Worm (Caenorhabditis elegans): Measurements from ENCODE around the gene rcq-5.

DNA sequence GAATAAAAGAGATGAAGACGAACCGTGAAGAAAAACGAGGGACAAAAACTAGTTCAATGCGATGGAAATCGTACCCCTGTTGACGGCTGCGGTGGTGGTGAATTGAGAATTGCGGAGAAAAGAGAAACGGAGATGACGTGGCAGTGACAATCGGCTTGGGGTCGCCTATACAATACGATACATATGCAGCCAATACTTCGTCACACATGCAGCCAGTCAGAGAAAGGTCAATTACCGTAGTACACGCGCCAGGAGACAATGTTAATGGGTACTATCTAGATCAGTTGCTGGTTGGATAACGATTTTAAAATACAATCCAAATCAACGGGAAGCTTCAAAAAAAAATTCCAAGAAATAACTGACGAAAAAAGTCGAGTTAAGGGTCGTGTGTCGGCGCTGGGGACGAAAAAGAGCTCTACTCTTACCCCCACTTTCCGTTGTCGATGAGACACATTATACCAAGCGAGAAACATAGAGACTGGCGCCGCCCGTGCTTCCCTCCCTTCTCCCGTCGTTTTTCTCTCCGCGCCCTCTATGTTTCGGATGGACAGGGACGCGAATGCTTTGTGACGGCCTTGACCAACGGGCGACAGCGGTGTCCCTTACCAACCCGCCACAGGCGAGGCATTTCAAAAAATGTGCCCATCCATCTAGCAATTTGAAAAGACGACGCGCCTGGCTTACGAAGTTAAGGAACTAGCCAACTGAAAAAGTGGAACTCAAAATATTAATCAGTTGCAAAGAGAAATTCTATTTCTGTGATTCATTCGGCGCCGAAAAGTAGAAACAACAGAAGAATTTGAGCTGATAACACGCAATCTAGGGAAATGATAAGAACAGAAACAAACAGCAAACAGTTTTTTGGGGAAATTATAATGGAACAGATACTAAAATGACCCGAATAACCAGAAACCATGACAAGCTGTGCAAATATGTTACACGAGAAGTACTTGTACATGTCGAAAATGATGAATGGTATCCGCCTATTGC, 38.9 kb downstream of the rcq-5 start:
- TF ChIP-seq mdl-1 (tag; optimal IDR thresholded peaks at IDR 0.05) (no peak), unc-62 (GFP tag; optimal IDR thresholded peaks at IDR 0.05 in 1 of 2) (peak in 1 of 2 experiments; percentile 95), unc-62 (tag; optimal IDR thresholded peaks at IDR 0.05) (no peak), lin-39 (tag; optimal IDR thresholded peaks at IDR 0.05) (no peak), ces-1 (GFP tag; optimal IDR thresholded peaks at IDR 0.05) (no peak), ZK546.5 (tag; optimal IDR thresholded peaks at IDR 0.05) (no peak), tag-97 (GFP tag; IDR thresholded peaks at IDR 0.05) (no peak), dpl-1 (GFP tag; optimal IDR thresholded peaks at IDR 0.05) (peak; percentile 6), unc-130 (GFP tag; optimal IDR thresholded peaks at IDR 0.05) (no peak), nhr-76 (tag; optimal IDR thresholded peaks at IDR 0.05) (no peak), egl-43 (GFP tag; IDR thresholded peaks at IDR 0.05) (0 out of 2 replicates have a peak, but pooled peaks have one; percentile 34), mxl-3 (GFP tag; optimal IDR thresholded peaks at IDR 0.05) (peak; percentile 55)

Data from whole organism, L4 larva.